Fruit fly (Drosophila melanogaster): ENCODE measurements around the gene CG12609.

CG12609 gene

dm6 chrX:18748206-18748605 lies at the start of gene CG12609:
CG12609 (minus strand) TSS chrX:18748306.
- no peak for TF ChIP-seq CG17801 (GFP tag; optimal IDR thresholded peaks at IDR 0.05; ENCODE audit: partially characterized antibody)

dm6 chrX:18797567-18797966 lies 49.5 kb upstream of the CG12609 start, which contains the start of gene bnb:
bnb (minus strand) TSS chrX:18797687.
- TF ChIP-seq CG17801 (GFP tag; optimal IDR thresholded peaks at IDR 0.05; ENCODE audit: partially characterized antibody), result no peak

dm6 chrX:18791368-18791767 lies 43.3 kb upstream of the CG12609 start, which contains the start of gene Atg101:
Atg101 (plus strand) TSS chrX:18791668.
- no peak for TF ChIP-seq CG17801 (GFP tag; optimal IDR thresholded peaks at IDR 0.05; ENCODE audit: partially characterized antibody)

- peak; percentile 4 for TF ChIP-seq CG17801 (GFP tag; optimal IDR thresholded peaks at IDR 0.05; ENCODE audit: partially characterized antibody)
These were observed 41.5 kb upstream of the CG12609 start for dm6 chrX:18789353-18790210.

- TF ChIP-seq CG17801 (GFP tag; optimal IDR thresholded peaks at IDR 0.05; ENCODE audit: partially characterized antibody), result peak; percentile 8
These were observed 40.1 kb upstream of the CG12609 start, which contains the start of the genes CG6961 and S6KL for dm6 chrX:18788143-18788745. CG6961 (minus strand) TSS chrX:18788210. S6KL (plus strand) TSS chrX:18788464.

- no peak for TF ChIP-seq CG17801 (GFP tag; optimal IDR thresholded peaks at IDR 0.05; ENCODE audit: partially characterized antibody)
These were observed 35.5 kb upstream of the CG12609 start, which contains the start of gene CG18259 for dm6 chrX:18783417-18784123. CG18259 (minus strand) TSS chrX:18783494.

- no peak for TF ChIP-seq CG17801 (GFP tag; optimal IDR thresholded peaks at IDR 0.05; ENCODE audit: partially characterized antibody)
These were observed 32.2 kb upstream of the CG12609 start for dm6 chrX:18780260-18780659.

- no peak for TF ChIP-seq CG17801 (GFP tag; optimal IDR thresholded peaks at IDR 0.05; ENCODE audit: partially characterized antibody)
These were observed 31.6 kb upstream of the CG12609 start for dm6 chrX:18779662-18780061.

dm6 chrX:18776976-18777925 lies 29.1 kb upstream of the CG12609 start:
- TF ChIP-seq CG17801 (GFP tag; optimal IDR thresholded peaks at IDR 0.05; ENCODE audit: partially characterized antibody), result no peak

dm6 chrX:18775839-18776538 lies 27.9 kb upstream of the CG12609 start:
- no peak for TF ChIP-seq CG17801 (GFP tag; optimal IDR thresholded peaks at IDR 0.05; ENCODE audit: partially characterized antibody)

- TF ChIP-seq CG17801 (GFP tag; optimal IDR thresholded peaks at IDR 0.05; ENCODE audit: partially characterized antibody), result peak; percentile 6
These were observed 26.8 kb upstream of the CG12609 start, which contains the start of gene CG6891 for dm6 chrX:18774818-18775343. CG6891 (plus strand) TSS chrX:18775228.

dm6 chrX:18773817-18774216 lies 25.7 kb upstream of the CG12609 start, which contains the start of gene CCKLR-17D3:
CCKLR-17D3 (minus strand) TSS chrX:18774027.
- no peak for TF ChIP-seq CG17801 (GFP tag; optimal IDR thresholded peaks at IDR 0.05; ENCODE audit: partially characterized antibody)

- no peak for TF ChIP-seq CG17801 (GFP tag; optimal IDR thresholded peaks at IDR 0.05; ENCODE audit: partially characterized antibody)
These were observed 23.9 kb upstream of the CG12609 start for dm6 chrX:18771995-18772394.

All from ovary, adult (tissue).